Fruit fly (Drosophila melanogaster) whole organism, prepupa: ENCODE measurements around the gene Dus1.

Experiments used
- CG10631 ChIP-seq: fragments of 200-800 bp; sonication (Bioruptor generic); optimal IDR thresholded peaks from 2 replicates; lab custom pipeline; 2016; ENCODE audit warnings: missing biosample characterization, missing genetic modification characterization
- CG10669 ChIP-seq: fragments of 200-800 bp; sonication (Bioruptor generic); optimal IDR thresholded peaks from 3 replicates; lab custom pipeline; 2018; ENCODE audit warnings: missing biosample characterization, mild to moderate bottlenecking, missing genetic modification characterization, moderate library complexity
- CG11294 ChIP-seq: fragments of 200-800 bp; sonication (Bioruptor generic); IDR thresholded peaks from 2 replicates; pipeline ENCODE4 v1.3.6; 2022; ENCODE audit warnings: missing biosample characterization, missing genetic modification characterization
- CG11902 ChIP-seq: fragments of 200-800 bp; sonication (Bioruptor generic); optimal IDR thresholded peaks from 3 replicates; lab custom pipeline; 2016; ENCODE audit warnings: missing biosample characterization, missing genetic modification characterization
- CG15336 ChIP-seq: fragments of 200-800 bp; sonication (Bioruptor generic); IDR thresholded peaks from 2 replicates; pipeline ENCODE4 v1.3.6; 2022; ENCODE audit warnings: missing biosample characterization, missing genetic modification characterization
- CG16779 ChIP-seq: fragments of 200-800 bp; sonication (Bioruptor generic); optimal IDR thresholded peaks from 3 replicates; lab custom pipeline; 2017; ENCODE audit warnings: missing biosample characterization, mild to moderate bottlenecking, missing genetic modification characterization
- CG3032 ChIP-seq: fragments of 200-800 bp; optimal IDR thresholded peaks from 2 replicates; lab custom pipeline; 2019; ENCODE audit warnings: missing biosample characterization, mild to moderate bottlenecking, missing genetic modification characterization, moderate library complexity
- CG32006 ChIP-seq: fragments of 200-800 bp; sonication (Bioruptor generic); optimal IDR thresholded peaks from 3 replicates; lab custom pipeline; 2017; ENCODE audit warnings: missing biosample characterization, mild to moderate bottlenecking, missing genetic modification characterization
- CG34406 ChIP-seq: fragments of 200-800 bp; sonication (Bioruptor generic); optimal IDR thresholded peaks from 3 replicates; lab custom pipeline; 2016; ENCODE audit warnings: missing biosample characterization, missing genetic modification characterization
- CG3919 ChIP-seq: fragments of 200-800 bp; sonication (Bioruptor generic); optimal IDR thresholded peaks from 3 replicates; lab custom pipeline; 2016; ENCODE audit warnings: missing biosample characterization, missing genetic modification characterization
- CG4318 ChIP-seq: fragments of 200-800 bp; sonication (Bioruptor generic); optimal IDR thresholded peaks from 3 replicates; lab custom pipeline; 2017; ENCODE audit warnings: missing biosample characterization, mild to moderate bottlenecking, missing genetic modification characterization
- CG6276 ChIP-seq: fragments of 200-800 bp; sonication (Bioruptor generic); optimal IDR thresholded peaks from 2 replicates; lab custom pipeline; 2017; ENCODE audit warnings: missing biosample characterization, mild to moderate bottlenecking, missing genetic modification characterization
- CG6792 ChIP-seq: fragments of 200-800 bp; sonication (Bioruptor generic); optimal IDR thresholded peaks from 3 replicates; lab custom pipeline; 2016; ENCODE audit warnings: missing biosample characterization, missing genetic modification characterization
- CG6854 ChIP-seq: fragments of 200-800 bp; sonication (Bioruptor generic); optimal IDR thresholded peaks from 2 replicates; lab custom pipeline; 2017; ENCODE audit warnings: missing biosample characterization, mild to moderate bottlenecking, missing genetic modification characterization
- CG7368 ChIP-seq: fragments of 200-800 bp; sonication (Bioruptor generic); optimal IDR thresholded peaks from 3 replicates; lab custom pipeline; 2016; ENCODE audit warnings: missing biosample characterization, missing genetic modification characterization
- CG8119 ChIP-seq: fragments of 200-800 bp; sonication (Bioruptor generic); IDR thresholded peaks from 3 replicates; pipeline ENCODE4 v1.3.6; 2022; ENCODE audit warnings: missing biosample characterization, missing genetic modification characterization
- CG8319 ChIP-seq: fragments of 200-800 bp; sonication (Bioruptor generic); optimal IDR thresholded peaks from 3 replicates; lab custom pipeline; 2016; ENCODE audit warnings: missing biosample characterization, missing genetic modification characterization
- CG8632 ChIP-seq: fragments of 200-800 bp; sonication (Bioruptor generic); optimal IDR thresholded peaks from 3 replicates; lab custom pipeline; 2016; ENCODE audit warnings: missing biosample characterization, missing genetic modification characterization
- CG9139 ChIP-seq: fragments of 200-800 bp; sonication (Bioruptor generic); optimal IDR thresholded peaks from 3 replicates; lab custom pipeline; 2017; ENCODE audit warnings: missing biosample characterization, mild to moderate bottlenecking, missing genetic modification characterization
- Eip75B ChIP-seq: fragments of 200-800 bp; sonication (Bioruptor generic); optimal IDR thresholded peaks from 3 replicates; lab custom pipeline; 2016; ENCODE audit warnings: missing biosample characterization, missing genetic modification characterization
- Eip78C ChIP-seq: fragments of 200-800 bp; sonication (Bioruptor generic); peaks from one replicate; lab custom pipeline; 2016; ENCODE audit warnings: missing biosample characterization, missing genetic modification characterization
- Eip93F ChIP-seq: fragments of 200-800 bp; sonication (Bioruptor generic); optimal IDR thresholded peaks from 2 replicates; lab custom pipeline; 2016; ENCODE audit warnings: missing biosample characterization, mild to moderate bottlenecking, missing genetic modification characterization
- Ets21C ChIP-seq: fragments of 200-800 bp; sonication (Bioruptor generic); optimal IDR thresholded peaks from 3 replicates; lab custom pipeline; 2016; ENCODE audit warnings: missing biosample characterization, missing genetic modification characterization
- Ets96B ChIP-seq: fragments of 200-800 bp; optimal IDR thresholded peaks from 2 replicates; lab custom pipeline; 2019; ENCODE audit warnings: missing biosample characterization, mild to moderate bottlenecking, missing genetic modification characterization, moderate library complexity
- Gug ChIP-seq: fragments of 200-800 bp; sonication (Bioruptor generic); IDR thresholded peaks from 2 replicates; pipeline ENCODE4 v1.3.6; 2022; ENCODE audit warnings: missing biosample characterization, missing genetic modification characterization
- Hr38 ChIP-seq: sonication (Bioruptor generic); optimal IDR thresholded peaks from 2 replicates; lab custom pipeline; 2016; ENCODE audit warnings: missing biosample characterization, missing genetic modification characterization
- Hr39 ChIP-seq: fragments of 200-800 bp; sonication (Bioruptor generic); optimal IDR thresholded peaks from 2 replicates; lab custom pipeline; 2016; ENCODE audit warnings: missing biosample characterization, missing genetic modification characterization
- Hr4 ChIP-seq: fragments of 200-800 bp; sonication (Bioruptor generic); optimal IDR thresholded peaks from 3 replicates; lab custom pipeline; 2016; ENCODE audit warnings: missing biosample characterization, missing genetic modification characterization
- Lpt ChIP-seq: fragments of 200-800 bp; sonication (Bioruptor generic); optimal IDR thresholded peaks from 3 replicates; lab custom pipeline; 2016; ENCODE audit warnings: missing biosample characterization, missing genetic modification characterization
- Met ChIP-seq: fragments of 200-800 bp; sonication (Bioruptor generic); optimal IDR thresholded peaks from 3 replicates; lab custom pipeline; 2016; ENCODE audit warnings: missing biosample characterization, missing genetic modification characterization
- OdsH ChIP-seq: fragments of 200-800 bp; sonication (Bioruptor generic); optimal IDR thresholded peaks from 3 replicates; lab custom pipeline; 2016; ENCODE audit warnings: missing biosample characterization, missing genetic modification characterization
- Smox ChIP-seq: fragments of 200-800 bp; sonication (Bioruptor generic); optimal IDR thresholded peaks from 3 replicates; lab custom pipeline; 2016; ENCODE audit warnings: missing biosample characterization, missing genetic modification characterization
- Sox14 ChIP-seq: fragments of 200-800 bp; sonication (Bioruptor generic); optimal IDR thresholded peaks from 3 replicates; lab custom pipeline; 2016; ENCODE audit warnings: missing biosample characterization, missing genetic modification characterization
- Sox15 ChIP-seq: fragments of 200-800 bp; sonication (Bioruptor generic); optimal IDR thresholded peaks from 3 replicates; lab custom pipeline; 2016; ENCODE audit warnings: missing biosample characterization, missing genetic modification characterization
- achi ChIP-seq: fragments of 200-800 bp; sonication (Bioruptor generic); optimal IDR thresholded peaks from 3 replicates; lab custom pipeline; 2016; ENCODE audit warnings: missing biosample characterization, missing genetic modification characterization
- acj6 ChIP-seq: fragments of 200-800 bp; sonication (Bioruptor generic); optimal IDR thresholded peaks from 3 replicates; lab custom pipeline; 2016; ENCODE audit warnings: missing biosample characterization, missing genetic modification characterization
- cyc ChIP-seq: fragments of 200-800 bp; sonication (Bioruptor generic); optimal IDR thresholded peaks from 3 replicates; lab custom pipeline; 2016; ENCODE audit warnings: missing biosample characterization, missing genetic modification characterization
- dac ChIP-seq: fragments of 200-800 bp; sonication (Bioruptor generic); optimal IDR thresholded peaks from 2 replicates; lab custom pipeline; 2017; ENCODE audit warnings: missing biosample characterization, mild to moderate bottlenecking, missing genetic modification characterization
- dsx ChIP-seq: fragments of 200-800 bp; optimal IDR thresholded peaks from 3 replicates; lab custom pipeline; 2019; ENCODE audit warnings: missing biosample characterization, mild to moderate bottlenecking, missing genetic modification characterization, moderate library complexity; ENCODE audit not compliant: poor library complexity, severe bottlenecking
- eg ChIP-seq: fragments of 200-800 bp; sonication (Bioruptor generic); IDR thresholded peaks from 3 replicates; pipeline ENCODE4 v1.3.6; 2022; ENCODE audit warnings: missing biosample characterization, missing genetic modification characterization
- fd59A ChIP-seq: fragments of 200-800 bp; sonication (Bioruptor generic); optimal IDR thresholded peaks from 2 replicates; lab custom pipeline; 2017; ENCODE audit warnings: missing biosample characterization, mild to moderate bottlenecking, missing genetic modification characterization, missing genetic modification reagents
- fd85E ChIP-seq: fragments of 200-800 bp; sonication (Bioruptor generic); optimal IDR thresholded peaks from 3 replicates; lab custom pipeline; 2016; ENCODE audit warnings: missing biosample characterization, missing genetic modification characterization
- lz ChIP-seq: fragments of 200-800 bp; sonication (Bioruptor generic); optimal IDR thresholded peaks from 3 replicates; lab custom pipeline; 2016; ENCODE audit warnings: missing biosample characterization, missing genetic modification characterization
- net ChIP-seq: fragments of 200-800 bp; sonication (Bioruptor generic); optimal IDR thresholded peaks from 3 replicates; lab custom pipeline; 2016; ENCODE audit warnings: missing biosample characterization, missing genetic modification characterization
- pdm3 ChIP-seq: fragments of 200-800 bp; sonication (Bioruptor generic); optimal IDR thresholded peaks from 3 replicates; lab custom pipeline; 2016; ENCODE audit warnings: missing biosample characterization, missing genetic modification characterization
- salr ChIP-seq, 2 experiments: fragments of 200-800 bp; sonication (Bioruptor generic); optimal IDR thresholded peaks; 3 replicates each; lab custom pipeline; 2016 to 2018; ENCODE audit warnings: missing biosample characterization in 2 of 2, missing genetic modification characterization in 2 of 2, mild to moderate bottlenecking in 1 of 2
- spab ChIP-seq: fragments of 200-800 bp; sonication (Bioruptor generic); optimal IDR thresholded peaks from 2 replicates; lab custom pipeline; 2017; ENCODE audit warnings: missing biosample characterization, mild to moderate bottlenecking, missing genetic modification characterization, missing genetic modification reagents
- ss ChIP-seq, 2 experiments: fragments of 200-800 bp; sonication (Bioruptor generic); optimal IDR thresholded peaks; 2 replicates in 1 of 2; 3 replicates in 1 of 2; lab custom pipeline; 2017 to 2018; ENCODE audit warnings: mild to moderate bottlenecking in 2 of 2, missing biosample characterization in 2 of 2, missing genetic modification characterization in 2 of 2, moderate library complexity in 1 of 2
- svp ChIP-seq: fragments of 200-800 bp; sonication (Bioruptor generic); peaks from one replicate; lab custom pipeline; 2016; ENCODE audit warnings: missing biosample characterization, missing genetic modification characterization
- topi ChIP-seq: fragments of 200-800 bp; sonication (Bioruptor generic); optimal IDR thresholded peaks from 3 replicates; lab custom pipeline; 2016; ENCODE audit warnings: missing biosample characterization, missing genetic modification characterization
- vri ChIP-seq: fragments of 200-800 bp; sonication (Bioruptor generic); optimal IDR thresholded peaks from 3 replicates; lab custom pipeline; 2016; ENCODE audit warnings: missing biosample characterization, mild to moderate bottlenecking, missing genetic modification characterization

The Dus1 gene

dm6 chr2L:224599-225385 is 46.8 kb downstream of the Dus1 start:
- TF ChIP-seq CG15336 (GFP tag; lab: Robert Waterston, UW) (peak; percentile 71), Hr38 (GFP tag; lab: Kevin White, UChicago) (no peak), pdm3 (peak; percentile 92), CG6276 (GFP tag; lab: Kevin White, UChicago) (peak; percentile 77), dsx (GFP tag; lab: Kevin White, UChicago) (peak; percentile 81), lz (GFP tag; lab: Kevin White, UChicago) (peak; percentile 88), CG11294 (peak; percentile 50; the same call in 1 of the 2 replicates), CG8632 (peak; percentile 78), Met (GFP tag; lab: Kevin White, UChicago) (peak; percentile 93), CG6792 (peak; percentile 87), Sox14 (GFP tag; lab: Kevin White, UChicago) (peak; percentile 92), Eip75B (GFP tag; lab: Kevin White, UChicago) (peak; percentile 91), fd85E (GFP tag; lab: Kevin White, UChicago) (peak; percentile 54), Ets21C (GFP tag; lab: Kevin White, UChicago) (peak; percentile 81), salr (GFP tag; optimal IDR thresholded peaks at IDR 0.05; lab: Kevin White, UChicago) (peak; percentile 87 to 94), CG10631 (GFP tag; lab: Kevin White, UChicago) (peak; percentile 93), Hr4 (peak; percentile 90), Gug (GFP tag; lab: Robert Waterston, UW) (peak; percentile 80), CG32006 (GFP tag; lab: Kevin White, UChicago) (peak; percentile 91), CG6854 (GFP tag; lab: Kevin White, UChicago) (peak; percentile 11), ss (GFP tag; optimal IDR thresholded peaks at IDR 0.05; lab: Kevin White, UChicago) (peak; percentile 85 to 91), CG10669 (GFP tag; lab: Kevin White, UChicago) (peak; percentile 91), Hr39 (peak; percentile 87), Lpt (GFP tag; lab: Kevin White, UChicago) (peak; percentile 81), achi (GFP tag; lab: Kevin White, UChicago) (peak; percentile 89), CG7368 (peak; percentile 85), net (GFP tag; lab: Kevin White, UChicago) (peak; percentile 87), svp (GFP tag; lab: Kevin White, UChicago) (peak; percentile 96), CG8319 (GFP tag; lab: Kevin White, UChicago) (peak; percentile 71), CG3919 (GFP tag; lab: Kevin White, UChicago) (peak; percentile 92), CG16779 (tag; lab: Kevin White, UChicago) (peak; percentile 79), spab (GFP tag; lab: Kevin White, UChicago) (peak; percentile 92), Smox (GFP tag; lab: Kevin White, UChicago) (peak; percentile 88), topi (GFP tag; lab: Kevin White, UChicago) (peak; percentile 90), Eip78C (GFP tag; lab: Kevin White, UChicago) (peak; percentile 97), cyc (GFP tag; lab: Kevin White, UChicago) (peak; percentile 86), CG4318 (GFP tag; lab: Kevin White, UChicago) (peak; percentile 83), dac (GFP tag; lab: Kevin White, UChicago) (peak; percentile 85), OdsH (GFP tag; lab: Kevin White, UChicago) (peak; percentile 88), Eip93F (GFP tag; lab: Kevin White, UChicago) (peak; percentile 77), eg (GFP tag; lab: Robert Waterston, UW) (no peak; the same call in 1 of the 3 replicates), CG8119 (GFP tag; lab: Robert Waterston, UW) (peak; percentile 74), CG11902 (GFP tag; lab: Kevin White, UChicago) (peak; percentile 74), acj6 (GFP tag; lab: Kevin White, UChicago) (peak; percentile 90), Sox15 (GFP tag; lab: Kevin White, UChicago) (peak; percentile 77), CG3032 (tag; lab: Kevin White, UChicago) (peak; percentile 91), CG34406 (GFP tag; lab: Kevin White, UChicago) (peak; percentile 80), vri (peak; percentile 84), fd59A (GFP tag; lab: Kevin White, UChicago) (peak; percentile 92), CG9139 (GFP tag; lab: Kevin White, UChicago) (peak; percentile 78), Ets96B (tag; lab: Kevin White, UChicago) (peak; percentile 91)
